Worm (Caenorhabditis elegans) whole organism, mixed stage, embryonic: ENCODE measurements around the gene R05D3.9.

Experiments used
- M03D4.4 ChIP-seq: sonication (generic microtip); optimal IDR thresholded peaks from 2 replicates; lab custom pipeline; 2017; ENCODE audit warnings: mild to moderate bottlenecking, missing genetic modification characterization, missing compliant biosample characterization
- bed-3 ChIP-seq: fragments of 200-800 bp; sonication (Bioruptor generic); optimal IDR thresholded peaks from 3 replicates; lab custom pipeline; 2018; ENCODE audit warnings: mild to moderate bottlenecking, missing genetic modification characterization, moderate library complexity, missing compliant biosample characterization
- blmp-1 ChIP-seq: fragments of 150-350 bp; optimal IDR thresholded peaks from 2 replicates; lab custom pipeline; 2014; ENCODE audit warnings: missing biosample characterization, missing genetic modification characterization
- ceh-39 ChIP-seq: fragments of 150-350 bp; optimal IDR thresholded peaks from 2 replicates; lab custom pipeline; 2014; ENCODE audit warnings: missing biosample characterization, missing genetic modification characterization
- ceh-43 ChIP-seq: fragments of 200-800 bp; sonication (Bioruptor generic); optimal IDR thresholded peaks from 2 replicates; lab custom pipeline; 2018; ENCODE audit warnings: mild to moderate bottlenecking, missing genetic modification characterization, moderate library complexity, missing compliant biosample characterization
- ceh-83 ChIP-seq: fragments of 200-800 bp; sonication (Bioruptor generic); optimal IDR thresholded peaks from 2 replicates; lab custom pipeline; 2018; ENCODE audit warnings: mild to moderate bottlenecking, missing genetic modification characterization, missing compliant biosample characterization
- ces-1 ChIP-seq: fragments of 150-350 bp; optimal IDR thresholded peaks from 2 replicates; lab custom pipeline; 2014; ENCODE audit warnings: missing biosample characterization, missing genetic modification reagents, missing genetic modification characterization
- cnd-1 ChIP-seq: fragments of 200-800 bp; sonication (Bioruptor generic); optimal IDR thresholded peaks from 2 replicates; lab custom pipeline; 2018; ENCODE audit warnings: mild to moderate bottlenecking, missing genetic modification characterization, missing compliant biosample characterization
- drap-1 ChIP-seq: fragments of 200-800 bp; sonication (Bioruptor generic); optimal IDR thresholded peaks from 3 replicates; lab custom pipeline; 2018; ENCODE audit warnings: mild to moderate bottlenecking, missing genetic modification characterization, missing compliant biosample characterization
- elt-1 ChIP-seq: sonication (generic microtip); optimal IDR thresholded peaks from 2 replicates; lab custom pipeline; 2017; ENCODE audit warnings: missing genetic modification characterization, mild to moderate bottlenecking, missing compliant biosample characterization, antibody characterized with exemption, moderate library complexity, borderline replicate concordance; ENCODE audit not compliant: insufficient read depth
- elt-3 ChIP-seq: fragments of 150-350 bp; optimal IDR thresholded peaks from 2 replicates; lab custom pipeline; 2014; ENCODE audit warnings: missing biosample characterization, missing genetic modification characterization
- flh-1 ChIP-seq: fragments of 200-800 bp; sonication (Bioruptor generic); optimal IDR thresholded peaks from 2 replicates; lab custom pipeline; 2018; ENCODE audit warnings: mild to moderate bottlenecking, missing genetic modification characterization, moderate library complexity, missing compliant biosample characterization
- ham-2 ChIP-seq: fragments of 200-800 bp; sonication (Bioruptor generic); optimal IDR thresholded peaks from 2 replicates; lab custom pipeline; 2018; ENCODE audit warnings: mild to moderate bottlenecking, missing genetic modification characterization, missing compliant biosample characterization
- hlh-1 ChIP-seq: fragments of 150-350 bp; optimal IDR thresholded peaks from 2 replicates; lab custom pipeline; 2014; ENCODE audit warnings: missing biosample characterization, missing genetic modification reagents, missing genetic modification characterization
- lin-13 ChIP-seq: fragments of 150-350 bp; optimal IDR thresholded peaks from 2 replicates; lab custom pipeline; 2014; ENCODE audit warnings: missing biosample characterization, missing genetic modification characterization
- lin-32 ChIP-seq: fragments of 200-800 bp; sonication (Bioruptor generic); optimal IDR thresholded peaks from 2 replicates; lab custom pipeline; 2018; ENCODE audit warnings: mild to moderate bottlenecking, missing genetic modification characterization, missing compliant biosample characterization
- lsy-2 ChIP-seq: fragments of 150-350 bp; optimal IDR thresholded peaks from 2 replicates; lab custom pipeline; 2014; ENCODE audit warnings: missing biosample characterization, missing genetic modification characterization
- mab-5 ChIP-seq: fragments of 150-350 bp; optimal IDR thresholded peaks from 2 replicates; lab custom pipeline; 2014; ENCODE audit warnings: missing biosample characterization, missing genetic modification characterization
- mep-1 ChIP-seq: fragments of 150-350 bp; optimal IDR thresholded peaks from 2 replicates; lab custom pipeline; 2017; ENCODE audit warnings: missing biosample characterization, missing genetic modification reagents, missing genetic modification characterization, inconsistent platforms
- mls-2 ChIP-seq: sonication (generic microtip); optimal IDR thresholded peaks from 2 replicates; lab custom pipeline; 2016; ENCODE audit warnings: mild to moderate bottlenecking, missing genetic modification characterization, moderate library complexity, missing compliant biosample characterization
- nhr-12 ChIP-seq: fragments of 150-350 bp; optimal IDR thresholded peaks from 2 replicates; lab custom pipeline; 2014; ENCODE audit warnings: missing biosample characterization, missing genetic modification characterization
- nhr-2 ChIP-seq: fragments of 150-350 bp; optimal IDR thresholded peaks from 2 replicates; lab custom pipeline; 2014; ENCODE audit warnings: missing biosample characterization, missing genetic modification characterization
- nhr-237 ChIP-seq: fragments of 150-350 bp; optimal IDR thresholded peaks from 2 replicates; lab custom pipeline; 2014; ENCODE audit warnings: missing biosample characterization, missing genetic modification characterization
- nhr-28 ChIP-seq: fragments of 150-350 bp; optimal IDR thresholded peaks from 2 replicates; lab custom pipeline; 2014; ENCODE audit warnings: missing biosample characterization, missing genetic modification characterization
- nhr-76 ChIP-seq: sonication (generic microtip); optimal IDR thresholded peaks from 2 replicates; lab custom pipeline; 2017; ENCODE audit warnings: missing biosample characterization, missing genetic modification characterization
- pha-4 ChIP-seq: fragments of 150-350 bp; optimal IDR thresholded peaks from 2 replicates; lab custom pipeline; 2018; ENCODE audit warnings: missing biosample characterization, missing genetic modification reagents, missing genetic modification characterization
- sem-2 ChIP-seq: fragments of 200-800 bp; sonication (Bioruptor generic); optimal IDR thresholded peaks from 2 replicates; lab custom pipeline; 2018; ENCODE audit warnings: mild to moderate bottlenecking, missing genetic modification characterization, missing compliant biosample characterization
- snpc-4 ChIP-seq: fragments of 150-350 bp; optimal IDR thresholded peaks from 2 replicates; lab custom pipeline; 2014; ENCODE audit warnings: missing biosample characterization, missing genetic modification characterization
- sptf-1 ChIP-seq: sonication (generic microtip); optimal IDR thresholded peaks from 2 replicates; lab custom pipeline; 2017; ENCODE audit warnings: mild to moderate bottlenecking, missing genetic modification characterization, moderate library complexity, missing compliant biosample characterization
- tbx-8 ChIP-seq: fragments of 200-800 bp; sonication (Bioruptor generic); optimal IDR thresholded peaks from 2 replicates; lab custom pipeline; 2018; ENCODE audit warnings: mild to moderate bottlenecking, missing genetic modification characterization, moderate library complexity, missing compliant biosample characterization
- unc-120 ChIP-seq: sonication (generic microtip); optimal IDR thresholded peaks from 2 replicates; lab custom pipeline; 2017; ENCODE audit warnings: missing genetic modification characterization, missing compliant biosample characterization; ENCODE audit not compliant: poor library complexity, severe bottlenecking
- unc-39 ChIP-seq: fragments of 150-350 bp; optimal IDR thresholded peaks from 2 replicates; lab custom pipeline; 2014; ENCODE audit warnings: missing biosample characterization, missing genetic modification characterization
- unc-62 ChIP-seq: fragments of 150-350 bp; optimal IDR thresholded peaks from 2 replicates; lab custom pipeline; 2014; ENCODE audit warnings: missing biosample characterization, missing genetic modification reagents, missing genetic modification characterization
- zip-8 ChIP-seq: fragments of 150-350 bp; optimal IDR thresholded peaks from 2 replicates; lab custom pipeline; 2014; ENCODE audit warnings: missing biosample characterization, missing genetic modification characterization
- ztf-11 ChIP-seq: fragments of 150-350 bp; optimal IDR thresholded peaks from 2 replicates; lab custom pipeline; 2014; ENCODE audit warnings: missing biosample characterization, missing genetic modification characterization

R05D3.9 gene

DNA sequence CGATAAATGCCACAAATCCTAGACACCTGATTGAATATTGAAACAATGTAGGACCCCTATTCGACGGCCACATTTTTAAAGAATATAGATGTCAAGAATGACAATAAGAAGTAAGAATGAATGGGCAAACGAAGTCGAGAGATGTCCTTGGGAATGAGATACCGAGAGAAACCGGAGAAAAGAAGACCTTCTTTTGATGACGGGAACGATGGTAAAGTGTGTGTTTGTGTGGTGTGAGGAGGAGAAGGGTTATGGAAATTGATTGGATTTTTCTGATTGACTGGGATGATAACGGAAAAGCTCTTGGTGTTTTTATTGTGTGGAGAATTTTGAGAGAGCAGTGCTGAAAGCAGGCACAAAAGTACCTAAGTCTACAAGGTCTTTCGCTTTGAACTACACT is at the start of gene R05D3.9:
Gene R05D3.9 (minus strand): TSS at position 101 of the 400 bp plus-strand sequence.
- TF ChIP-seq pha-4 (tag; lab: Kevin White, UChicago) (no peak), ceh-83 (GFP tag; lab: Kevin White, UChicago) (no peak), ztf-11 (tag; lab: Kevin White, UChicago) (no peak), tbx-8 (GFP tag; lab: Kevin White, UChicago) (no peak), elt-1 (tag; lab: Kevin White, UChicago) (no peak), flh-1 (GFP tag; lab: Kevin White, UChicago) (no peak), sptf-1 (no peak), M03D4.4 (tag; lab: Kevin White, UChicago) (no peak), ces-1 (GFP tag; lab: Kevin White, UChicago) (no peak), ceh-43 (GFP tag; lab: Kevin White, UChicago) (no peak), elt-3 (tag; lab: Kevin White, UChicago) (no peak), bed-3 (GFP tag; lab: Kevin White, UChicago) (no peak), nhr-28 (no peak), mab-5 (tag; lab: Kevin White, UChicago) (no peak), ham-2 (no peak), lin-32 (GFP tag; lab: Kevin White, UChicago) (no peak), mep-1 (tag; lab: Kevin White, UChicago) (no peak)

DNA sequence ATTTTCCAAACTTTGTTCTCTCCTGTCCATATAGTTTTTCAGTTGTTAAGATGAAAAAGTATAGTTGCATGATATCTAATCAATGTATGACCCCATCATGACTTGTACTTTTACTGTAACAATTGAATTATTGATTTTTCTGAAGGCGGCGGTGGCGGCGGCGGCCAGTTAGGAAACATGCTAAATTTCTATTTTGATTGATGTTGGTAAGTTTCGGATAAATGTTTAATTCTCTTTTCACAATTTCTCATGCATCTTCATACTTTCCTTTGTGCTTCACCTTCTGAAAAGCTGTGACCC is 49.4 kb upstream of the R05D3.9 start, which contains the start of gene sor-1:
Gene sor-1 (plus strand): TSS at position 201 of the 300 bp plus-strand sequence.
- no peak for TF ChIP-seq unc-39

DNA sequence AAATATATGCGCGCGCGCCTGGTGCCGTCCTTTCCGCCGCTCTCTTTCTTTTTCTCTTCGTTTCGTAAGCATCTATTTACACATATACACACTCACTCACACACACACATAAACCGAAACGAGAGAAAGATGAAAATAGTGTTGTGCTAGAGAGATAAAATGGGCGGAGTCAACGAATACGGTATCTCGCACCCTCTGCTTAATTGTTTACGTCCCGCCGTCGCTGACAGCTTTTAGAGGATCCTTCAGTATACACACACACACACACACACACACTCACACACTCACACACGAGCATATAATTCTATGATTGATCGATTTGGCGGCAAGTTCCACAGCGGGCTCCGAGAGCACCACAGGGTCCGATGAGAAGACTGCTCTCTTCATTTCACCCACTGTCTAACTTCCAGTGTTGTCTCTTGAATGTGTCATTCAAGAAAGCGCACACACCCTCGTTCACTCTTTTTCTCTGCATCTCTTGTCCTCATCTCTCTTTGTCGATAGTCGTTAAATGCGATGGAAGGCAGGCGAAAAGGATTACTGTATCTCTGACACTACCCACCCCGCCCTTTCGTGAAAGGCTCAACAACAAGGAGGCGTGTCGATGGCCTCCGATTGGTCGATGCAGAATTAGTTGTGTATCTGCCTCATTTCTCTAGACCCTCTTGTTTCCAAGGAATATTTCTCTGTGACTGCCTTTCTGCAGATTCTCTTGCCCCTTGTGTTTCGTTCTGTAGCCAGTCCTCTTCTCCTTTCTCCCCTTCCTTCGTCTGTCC is 48.9 kb upstream of the R05D3.9 start:
- TF ChIP-seq ces-1 (GFP tag; lab: Kevin White, UChicago), result peak; percentile 96
- TF ChIP-seq sem-2 (GFP tag; lab: Kevin White, UChicago), result no peak
- peak; percentile 61 for TF ChIP-seq nhr-12 (tag; lab: Kevin White, UChicago)
- TF ChIP-seq hlh-1, result peak; percentile 45
- peak; percentile 96 for TF ChIP-seq lsy-2 (tag; lab: Kevin White, UChicago)
- peak; percentile 71 for TF ChIP-seq M03D4.4 (tag; lab: Kevin White, UChicago)
- TF ChIP-seq pha-4 (tag; lab: Kevin White, UChicago), result peak; percentile 91
- TF ChIP-seq unc-120 (tag; lab: Kevin White, UChicago), result peak; percentile 92
- no peak for TF ChIP-seq nhr-28
- no peak for TF ChIP-seq snpc-4 (tag; lab: Kevin White, UChicago)
- TF ChIP-seq cnd-1 (tag; lab: Kevin White, UChicago), result no peak
- peak; percentile 83 for TF ChIP-seq mls-2 (tag; lab: Kevin White, UChicago)
- no peak for TF ChIP-seq nhr-76 (tag; lab: Kevin White, UChicago)
- no peak for TF ChIP-seq flh-1 (GFP tag; lab: Kevin White, UChicago)
- peak; percentile 62 for TF ChIP-seq mep-1 (tag; lab: Kevin White, UChicago)
- TF ChIP-seq ztf-11 (tag; lab: Kevin White, UChicago), result peak; percentile 81
- TF ChIP-seq zip-8 (tag; lab: Kevin White, UChicago), result no peak
- peak; percentile 44 for TF ChIP-seq drap-1 (GFP tag; lab: Kevin White, UChicago)
- TF ChIP-seq nhr-237 (tag; lab: Kevin White, UChicago), result peak; percentile 75
- no peak for TF ChIP-seq elt-1 (tag; lab: Kevin White, UChicago)
- TF ChIP-seq lin-13 (tag; lab: Kevin White, UChicago), result peak; percentile 64
- TF ChIP-seq bed-3 (GFP tag; lab: Kevin White, UChicago), result no peak
- TF ChIP-seq elt-3 (tag; lab: Kevin White, UChicago), result no peak
- TF ChIP-seq lin-32 (GFP tag; lab: Kevin White, UChicago), result no peak
- TF ChIP-seq ceh-39 (tag; lab: Kevin White, UChicago), result peak; percentile 95
- TF ChIP-seq unc-39, result peak; percentile 78
- TF ChIP-seq tbx-8 (GFP tag; lab: Kevin White, UChicago), result no peak
- TF ChIP-seq nhr-2 (tag; lab: Kevin White, UChicago), result peak; percentile 13
- peak; percentile 23 for TF ChIP-seq ceh-43 (GFP tag; lab: Kevin White, UChicago)
- peak; percentile 86 for TF ChIP-seq ham-2
- TF ChIP-seq blmp-1 (tag; lab: Kevin White, UChicago), result no peak
- peak; percentile 54 for TF ChIP-seq sptf-1
- TF ChIP-seq mab-5 (tag; lab: Kevin White, UChicago), result peak; percentile 46
- peak; percentile 98 for TF ChIP-seq unc-62
- peak; percentile 61 for TF ChIP-seq ceh-83 (GFP tag; lab: Kevin White, UChicago)
